Worm (Caenorhabditis elegans) whole organism, L2 larva: ENCODE measurements around the gene exc-15.
"Not testable (repeated sequence)": the region's sequence is repeated elsewhere in the genome, so short reads cannot be mapped to it uniquely, and the experiment has no call there.

Source experiments
- C34F6.9 ChIP-seq: fragments of 150-350 bp; optimal IDR thresholded peaks from 2 replicates; lab custom pipeline; 2014; ENCODE audit warnings: missing biosample characterization, missing genetic modification characterization
- F13H6.1 ChIP-seq: sonication (generic microtip); optimal IDR thresholded peaks from 2 replicates; lab custom pipeline; 2016; ENCODE audit warnings: missing genetic modification characterization, missing compliant biosample characterization
- R02D3.7 ChIP-seq: fragments of 150-350 bp; optimal IDR thresholded peaks from 2 replicates; lab custom pipeline; 2014; ENCODE audit warnings: missing biosample characterization, missing genetic modification characterization
- ZK546.5 ChIP-seq: sonication (generic microtip); optimal IDR thresholded peaks from 2 replicates; lab custom pipeline; 2017; ENCODE audit warnings: missing biosample characterization, missing genetic modification characterization
- aly-2 ChIP-seq: fragments of 150-350 bp; optimal IDR thresholded peaks from 2 replicates; lab custom pipeline; 2014; ENCODE audit warnings: missing biosample characterization, missing genetic modification characterization
- ama-1 ChIP-seq: fragments of 150-350 bp; optimal IDR thresholded peaks from 2 replicates; lab custom pipeline; 2018; ENCODE audit warnings: inconsistent platforms
- blmp-1 ChIP-seq: sonication (generic microtip); optimal IDR thresholded peaks from 2 replicates; lab custom pipeline; 2017; ENCODE audit warnings: missing genetic modification characterization, mild to moderate bottlenecking, missing compliant biosample characterization, antibody characterized with exemption, moderate library complexity; ENCODE audit not compliant: insufficient read depth
- ceh-16 ChIP-seq: fragments of 150-350 bp; optimal IDR thresholded peaks from 2 replicates; lab custom pipeline; 2014; ENCODE audit warnings: missing biosample characterization, missing genetic modification characterization
- crh-2 ChIP-seq: sonication (generic microtip); optimal IDR thresholded peaks from 2 replicates; lab custom pipeline; 2017; ENCODE audit warnings: missing biosample characterization, missing genetic modification characterization
- dmd-4 ChIP-seq: sonication (generic microtip); optimal IDR thresholded peaks from 2 replicates; lab custom pipeline; 2017; ENCODE audit warnings: missing biosample characterization, missing genetic modification characterization
- egl-27 ChIP-seq: sonication (generic microtip); optimal IDR thresholded peaks from 3 replicates; lab custom pipeline; 2017; ENCODE audit warnings: missing biosample characterization, missing genetic modification reagents, missing genetic modification characterization
- elt-1 ChIP-seq: fragments of 150-350 bp; optimal IDR thresholded peaks from 2 replicates; lab custom pipeline; 2014; ENCODE audit warnings: missing biosample characterization, missing genetic modification characterization
- lin-13 ChIP-seq: fragments of 150-350 bp; optimal IDR thresholded peaks from 2 replicates; lab custom pipeline; 2014; ENCODE audit warnings: missing biosample characterization, missing genetic modification reagents, missing genetic modification characterization
- lsy-2 ChIP-seq, 2 experiments: fragments of 150-350 bp in 1 of 2; sonication (generic microtip) in 1 of 2; optimal IDR thresholded peaks; 2 replicates each; lab custom pipeline; 2014 to 2017; ENCODE audit warnings: missing biosample characterization in 2 of 2, missing genetic modification characterization in 2 of 2
- mab-5 ChIP-seq: fragments of 150-350 bp; optimal IDR thresholded peaks from 2 replicates; lab custom pipeline; 2014; ENCODE audit warnings: missing biosample characterization, missing genetic modification characterization
- mdl-1 ChIP-seq, 2 experiments: fragments of 150-350 bp in 1 of 2; sonication (generic microtip) in 1 of 2; optimal IDR thresholded peaks; 2 replicates each; lab custom pipeline; 2017; ENCODE audit warnings: missing biosample characterization in 2 of 2, missing genetic modification characterization in 2 of 2
- nhr-10 ChIP-seq: sonication (generic microtip); optimal IDR thresholded peaks from 2 replicates; lab custom pipeline; 2017; ENCODE audit warnings: missing biosample characterization, missing genetic modification characterization
- nhr-11 ChIP-seq: fragments of 150-350 bp; optimal IDR thresholded peaks from 2 replicates; lab custom pipeline; 2014; ENCODE audit warnings: missing biosample characterization, missing genetic modification characterization
- nhr-12 ChIP-seq: fragments of 150-350 bp; optimal IDR thresholded peaks from 2 replicates; lab custom pipeline; 2014; ENCODE audit warnings: missing biosample characterization, missing genetic modification characterization
- nhr-129 ChIP-seq: fragments of 150-350 bp; optimal IDR thresholded peaks from 2 replicates; lab custom pipeline; 2014; ENCODE audit warnings: missing biosample characterization, missing genetic modification characterization
- nhr-21 ChIP-seq: fragments of 150-350 bp; optimal IDR thresholded peaks from 2 replicates; lab custom pipeline; 2014; ENCODE audit warnings: missing biosample characterization, missing genetic modification characterization
- nhr-23 ChIP-seq: fragments of 150-350 bp; optimal IDR thresholded peaks from 2 replicates; lab custom pipeline; 2014; ENCODE audit warnings: missing biosample characterization, missing genetic modification reagents, missing genetic modification characterization
- nhr-237 ChIP-seq: fragments of 150-350 bp; optimal IDR thresholded peaks from 2 replicates; lab custom pipeline; 2014; ENCODE audit warnings: missing biosample characterization, missing genetic modification characterization
- nhr-25 ChIP-seq: fragments of 150-350 bp; sonication (generic microtip); optimal IDR thresholded peaks from 3 replicates; lab custom pipeline; 2014; ENCODE audit warnings: missing biosample characterization, missing genetic modification characterization
- nhr-6 ChIP-seq: fragments of 150-350 bp; optimal IDR thresholded peaks from 2 replicates; lab custom pipeline; 2014; ENCODE audit warnings: missing biosample characterization, missing genetic modification characterization
- peb-1 ChIP-seq: fragments of 150-350 bp; optimal IDR thresholded peaks from 2 replicates; lab custom pipeline; 2014; ENCODE audit warnings: missing biosample characterization, missing genetic modification characterization
- sma-3 ChIP-seq: sonication (generic microtip); optimal IDR thresholded peaks from 2 replicates; lab custom pipeline; 2016; ENCODE audit warnings: missing genetic modification reagents, missing genetic modification characterization, missing compliant biosample characterization
- snpc-4 ChIP-seq: fragments of 150-350 bp; optimal IDR thresholded peaks from 2 replicates; lab custom pipeline; 2014; ENCODE audit warnings: missing biosample characterization, missing genetic modification characterization
- unc-39 ChIP-seq: fragments of 150-350 bp; optimal IDR thresholded peaks from 2 replicates; lab custom pipeline; 2014; ENCODE audit warnings: missing biosample characterization, missing genetic modification characterization
- unc-62 ChIP-seq: fragments of 150-350 bp; optimal IDR thresholded peaks from 2 replicates; lab custom pipeline; 2014; ENCODE audit warnings: missing biosample characterization, missing genetic modification reagents, missing genetic modification characterization
- zag-1 ChIP-seq: fragments of 150-350 bp; optimal IDR thresholded peaks from 2 replicates; lab custom pipeline; 2014; ENCODE audit warnings: missing biosample characterization, missing genetic modification characterization
- ztf-11 ChIP-seq: sonication (generic microtip); optimal IDR thresholded peaks from 2 replicates; lab custom pipeline; 2017; ENCODE audit warnings: missing biosample characterization, missing genetic modification characterization
- ztf-4 ChIP-seq: fragments of 150-350 bp; optimal IDR thresholded peaks from 2 replicates; lab custom pipeline; 2014; ENCODE audit warnings: missing biosample characterization, missing genetic modification characterization

The exc-15 gene

DNA sequence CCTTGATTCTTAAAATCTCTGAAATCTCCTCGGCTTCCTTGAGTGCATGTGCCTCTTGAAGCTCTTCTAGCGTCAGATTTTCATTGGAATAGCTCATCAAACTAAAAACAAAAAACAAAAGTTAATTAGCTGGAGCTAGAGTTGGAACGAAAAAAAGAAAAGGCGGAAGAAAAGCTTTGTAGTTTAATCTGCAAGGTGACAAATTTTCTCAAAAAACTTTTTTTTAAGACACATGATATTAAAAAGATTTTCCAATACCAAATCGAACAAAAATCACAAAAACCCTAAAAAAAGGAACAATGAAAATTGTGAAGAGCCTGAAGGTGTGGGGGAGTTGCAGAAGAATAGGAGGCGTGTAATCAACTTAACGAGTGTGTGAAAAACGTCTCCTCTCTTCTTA, 28.6 kb upstream of the exc-15 start, which contains the start of gene gnrr-5:
gnrr-5 (minus strand) TSS at position 101 of the 400 bp plus-strand sequence.
- no peak for TF ChIP-seq F13H6.1
- no peak for TF ChIP-seq nhr-25 (tag; lab: Kevin White, UChicago)
- no peak for TF ChIP-seq snpc-4 (tag; lab: Kevin White, UChicago)
- TF ChIP-seq, all 48 proteins: peak for 0

DNA sequence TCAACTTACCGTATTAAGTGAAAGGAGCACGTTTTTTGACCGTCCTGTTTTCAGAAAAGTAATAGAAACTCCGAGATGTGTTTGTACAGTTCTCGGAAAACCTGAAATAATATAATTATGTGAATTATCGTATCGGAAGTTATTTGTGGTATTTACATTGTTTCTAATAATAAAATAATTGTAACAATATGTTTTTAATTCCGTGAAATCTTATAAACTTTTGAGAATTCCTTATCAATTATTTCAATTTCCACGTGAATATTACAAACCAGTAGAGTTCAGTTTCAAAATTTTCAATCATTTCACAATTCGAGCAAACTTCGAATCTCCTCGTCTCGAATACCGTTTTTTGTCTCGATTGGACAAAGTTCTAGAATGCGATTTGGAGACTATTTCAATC, 12.2 kb upstream of the exc-15 start, which contains the start of gene T08H10.3:
T08H10.3 (plus strand) TSS at position 301 of the 400 bp plus-strand sequence.
- TF ChIP-seq ztf-4 (tag; lab: Kevin White, UChicago) (no peak), C34F6.9 (no peak), ztf-11 (no peak), crh-2 (tag; lab: Kevin White, UChicago) (no peak), nhr-23 (tag; lab: Kevin White, UChicago) (no peak)
- TF ChIP-seq, all 48 proteins: peak for 0

DNA sequence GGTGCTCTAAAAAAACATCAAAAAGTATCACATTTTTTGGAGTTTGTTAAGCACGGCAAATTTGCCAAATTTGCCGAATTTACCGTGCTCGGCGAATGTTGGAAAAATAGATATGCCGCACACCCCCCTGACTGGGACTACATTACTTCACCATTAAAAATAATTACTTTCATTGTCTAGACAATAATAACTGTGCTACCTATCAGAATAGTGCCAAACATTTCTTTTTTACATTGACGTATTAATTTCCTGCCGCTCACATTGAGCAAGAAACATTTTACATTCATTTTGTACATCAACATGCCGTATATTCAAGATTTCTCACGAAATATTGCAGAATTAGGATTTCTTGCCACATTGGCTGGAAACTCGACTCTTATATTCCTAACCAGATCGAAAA, 8.7 kb upstream of the exc-15 start, which contains the start of gene str-35:
str-35 (plus strand) TSS at position 301 of the 400 bp plus-strand sequence.
- TF ChIP-seq ceh-16 (tag; lab: Kevin White, UChicago); lin-13 (GFP tag; lab: Kevin White, UChicago); dmd-4 (tag; lab: Kevin White, UChicago): not testable (repeated sequence)

DNA sequence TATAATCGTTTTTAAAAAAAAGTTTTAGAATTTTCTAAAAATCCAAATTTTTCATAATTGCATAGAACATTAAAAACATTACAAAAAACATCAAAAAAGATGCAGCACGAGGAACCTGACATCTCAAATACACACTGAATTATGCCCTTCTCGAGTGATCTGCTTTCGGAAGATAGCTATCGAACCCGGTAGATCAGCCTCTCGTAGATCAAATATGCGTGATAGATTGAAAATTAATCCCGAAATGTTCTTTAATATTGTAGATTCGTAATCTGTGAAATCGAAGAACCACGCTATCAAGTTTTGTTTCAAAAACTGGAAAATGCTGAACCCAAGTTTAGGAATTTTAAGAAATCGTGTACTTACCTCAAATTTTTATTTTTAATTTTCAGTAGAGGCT, 1.4 kb upstream of the exc-15 start:
- TF ChIP-seq R02D3.7 (tag; lab: Kevin White, UChicago) (no peak), nhr-21 (tag; lab: Kevin White, UChicago) (no peak), sma-3 (no peak), ama-1 (lab: Kevin White, UChicago) (no peak), nhr-237 (tag; lab: Kevin White, UChicago) (no peak), mab-5 (tag; lab: Kevin White, UChicago) (no peak), elt-1 (tag; lab: Kevin White, UChicago) (no peak), nhr-25 (tag; lab: Kevin White, UChicago) (no peak)
- TF ChIP-seq, all 48 proteins: peak for 0

DNA sequence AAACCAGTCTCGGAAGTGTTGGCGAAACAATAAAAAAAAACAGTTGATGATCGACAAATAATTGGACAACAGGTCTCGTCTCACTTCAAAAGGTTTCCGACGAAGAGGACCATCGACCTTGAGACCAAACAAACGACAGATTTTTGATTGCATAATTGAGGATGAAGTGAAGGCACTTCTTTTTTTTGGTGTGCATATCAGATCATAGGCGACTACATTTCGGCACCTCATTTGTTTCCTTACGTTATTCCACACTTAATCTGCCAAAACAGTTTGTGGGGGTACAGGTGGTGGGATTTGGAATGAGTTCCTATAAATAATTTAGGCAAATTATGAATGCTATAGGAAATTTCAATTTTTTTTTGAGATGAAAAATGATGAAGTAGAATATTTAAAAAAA, 3.4 kb downstream of the exc-15 start:
- TF ChIP-seq snpc-4 (tag; lab: Kevin White, UChicago) (no peak), zag-1 (tag; lab: Kevin White, UChicago) (no peak), egl-27 (no peak), nhr-21 (tag; lab: Kevin White, UChicago) (no peak), elt-1 (tag; lab: Kevin White, UChicago) (no peak), C34F6.9 (no peak), nhr-11 (tag; lab: Kevin White, UChicago) (no peak), mdl-1 (tag; optimal IDR thresholded peaks at IDR 0.05; lab: Kevin White, UChicago) (no peak), nhr-12 (tag; lab: Kevin White, UChicago) (no peak), nhr-6 (tag; lab: Kevin White, UChicago) (no peak), R02D3.7 (tag; lab: Kevin White, UChicago) (no peak), blmp-1 (tag; lab: Kevin White, UChicago) (no peak), lsy-2 (tag; optimal IDR thresholded peaks at IDR 0.05; lab: Kevin White, UChicago) (no peak)

DNA sequence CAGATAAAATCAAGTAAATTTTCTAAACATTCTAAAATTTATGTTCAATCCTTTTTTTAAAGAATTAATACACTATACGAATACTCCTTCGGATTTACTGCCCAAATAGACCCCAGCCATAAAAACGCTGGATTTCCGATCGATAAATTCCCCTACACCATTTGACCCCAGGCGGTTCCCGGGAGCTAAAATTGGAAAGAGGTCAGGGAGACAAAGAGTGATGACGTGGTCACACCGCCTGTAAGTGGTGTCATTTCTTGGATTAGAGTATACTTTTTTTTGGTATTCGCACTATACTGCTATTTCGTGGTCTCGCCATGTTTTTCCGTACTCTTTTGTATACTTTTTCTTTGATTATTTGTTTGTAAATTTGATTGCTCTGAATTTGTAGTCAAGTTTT, 4.6 kb downstream of the exc-15 start:
- no peak for TF ChIP-seq crh-2 (tag; lab: Kevin White, UChicago)
- no peak for TF ChIP-seq aly-2
- no peak for TF ChIP-seq nhr-10 (tag; lab: Kevin White, UChicago)
- no peak for TF ChIP-seq ZK546.5
- no peak for TF ChIP-seq elt-1 (tag; lab: Kevin White, UChicago)
- TF ChIP-seq unc-39, result no peak
- no peak for TF ChIP-seq unc-62 (GFP tag; lab: Kevin White, UChicago)
- no peak for TF ChIP-seq peb-1 (tag; lab: Kevin White, UChicago)
- TF ChIP-seq nhr-129 (tag; lab: Kevin White, UChicago), result no peak
- no peak for TF ChIP-seq mdl-1 (tag; optimal IDR thresholded peaks at IDR 0.05; lab: Kevin White, UChicago)
- TF ChIP-seq mab-5 (tag; lab: Kevin White, UChicago), result no peak
- TF ChIP-seq lin-13 (GFP tag; lab: Kevin White, UChicago), result no peak
- TF ChIP-seq, all 48 proteins: peak for 0
